Worm (Caenorhabditis elegans) whole organism, young adult: Measurements from ENCODE around the gene nhr-13.

Experiments used
- B0261.1 ChIP-seq: sonication (generic microtip); optimal IDR thresholded peaks from 2 replicates; lab custom pipeline; 2016; ENCODE audit warnings: mild to moderate bottlenecking, missing genetic modification characterization, moderate library complexity, missing compliant biosample characterization
- F23B12.7 ChIP-seq: sonication (generic microtip); optimal IDR thresholded peaks from 2 replicates; lab custom pipeline; 2017; ENCODE audit warnings: missing genetic modification characterization, mild to moderate bottlenecking, missing compliant biosample characterization, antibody characterized with exemption, moderate library complexity; ENCODE audit not compliant: insufficient read depth
- F39B2.1 ChIP-seq: fragments of 200-800 bp; sonication (Bioruptor generic); IDR thresholded peaks from 2 replicates; pipeline ENCODE4 v1.3.6; 2022; ENCODE audit warnings: missing genetic modification reagents, missing genetic modification characterization, missing compliant biosample characterization
- F52B5.7 ChIP-seq: sonication (generic microtip); optimal IDR thresholded peaks from 2 replicates; lab custom pipeline; 2016; ENCODE audit warnings: mild to moderate bottlenecking, missing genetic modification characterization, missing compliant biosample characterization
- Y53F4B.3 ChIP-seq: fragments of 200-800 bp; sonication (Bioruptor generic); IDR thresholded peaks from 2 replicates; pipeline ENCODE4 v1.3.6; 2022; ENCODE audit warnings: missing genetic modification reagents, missing genetic modification characterization, missing compliant biosample characterization
- Y79H2A.3 ChIP-seq: fragments of 200-800 bp; sonication (Bioruptor generic); conservative IDR thresholded peaks from 2 replicates; pipeline ENCODE4 v1.3.6; 2022; ENCODE audit warnings: missing genetic modification reagents, missing genetic modification characterization, missing compliant biosample characterization
- akir-1 ChIP-seq: fragments of 200-800 bp; sonication (Bioruptor generic); optimal IDR thresholded peaks from 2 replicates; lab custom pipeline; 2018; ENCODE audit warnings: mild to moderate bottlenecking, missing genetic modification characterization, moderate library complexity, missing compliant biosample characterization
- aptf-2 ChIP-seq: fragments of 200-800 bp; sonication (Bioruptor generic); conservative IDR thresholded peaks from 2 replicates; pipeline ENCODE4 v1.3.6; 2022; ENCODE audit warnings: missing genetic modification reagents, missing genetic modification characterization, missing compliant biosample characterization
- aptf-3 ChIP-seq: fragments of 200-800 bp; sonication (Bioruptor generic); IDR thresholded peaks from 2 replicates; pipeline ENCODE4 v1.3.6; 2022; ENCODE audit warnings: missing genetic modification characterization, missing compliant biosample characterization
- attf-5 ChIP-seq: fragments of 200-800 bp; sonication (Bioruptor generic); optimal IDR thresholded peaks from 2 replicates; lab custom pipeline; 2018; ENCODE audit warnings: mild to moderate bottlenecking, missing genetic modification characterization, missing compliant biosample characterization
- attf-6 ChIP-seq: fragments of 200-800 bp; sonication (Bioruptor generic); IDR thresholded peaks from 2 replicates; pipeline ENCODE4 v1.3.6; 2022; ENCODE audit warnings: missing genetic modification reagents, missing genetic modification characterization, missing compliant biosample characterization
- bed-2 ChIP-seq: fragments of 200-800 bp; sonication (Bioruptor generic); IDR thresholded peaks from 2 replicates; pipeline ENCODE4 v1.3.6; 2022; ENCODE audit warnings: missing genetic modification reagents, missing genetic modification characterization, missing compliant biosample characterization
- cebp-1 ChIP-seq, 2 experiments: fragments of 200-800 bp in 1 of 2; sonication (Bioruptor generic) in 1 of 2; sonication (generic microtip) in 1 of 2; IDR thresholded peaks in 1 of 2; optimal IDR thresholded peaks in 1 of 2; 2 replicates each; pipeline versions ENCODE4 v1.3.6 to Lab custom; 2017 to 2022; ENCODE audit warnings: missing compliant biosample characterization in 2 of 2, missing genetic modification characterization in 2 of 2, mild to moderate bottlenecking in 1 of 2, missing genetic modification reagents in 1 of 2, moderate library complexity in 1 of 2
- ceh-58 ChIP-seq: fragments of 200-800 bp; sonication (Bioruptor generic); IDR thresholded peaks from 2 replicates; pipeline ENCODE4 v1.3.6; 2022; ENCODE audit warnings: missing genetic modification characterization, missing compliant biosample characterization
- ceh-79 ChIP-seq: sonication (generic microtip); optimal IDR thresholded peaks from 2 replicates; lab custom pipeline; 2017; ENCODE audit warnings: mild to moderate bottlenecking, missing genetic modification characterization, missing compliant biosample characterization
- die-1 ChIP-seq: sonication (generic microtip); optimal IDR thresholded peaks from 2 replicates; lab custom pipeline; 2016; ENCODE audit warnings: missing genotype, mild to moderate bottlenecking, missing genetic modification characterization, missing compliant biosample characterization
- dox-1 ChIP-seq: fragments of 200-800 bp; sonication (Bioruptor generic); IDR thresholded peaks from 2 replicates; pipeline ENCODE4 v1.3.6; 2022; ENCODE audit warnings: missing genetic modification reagents, missing genetic modification characterization, missing compliant biosample characterization
- dpl-1 ChIP-seq: fragments of 150-350 bp; optimal IDR thresholded peaks from 2 replicates; lab custom pipeline; 2014; ENCODE audit warnings: missing biosample characterization, missing genetic modification reagents, missing genetic modification characterization
- egrh-3 ChIP-seq: fragments of 200-800 bp; sonication (Bioruptor generic); IDR thresholded peaks from 2 replicates; pipeline ENCODE4 v1.3.6; 2022; ENCODE audit warnings: missing genetic modification reagents, missing genetic modification characterization, missing compliant biosample characterization
- ekl-4 ChIP-seq: fragments of 200-800 bp; sonication (Bioruptor generic); IDR thresholded peaks from 2 replicates; pipeline ENCODE4 v1.3.6; 2022; ENCODE audit warnings: missing genetic modification reagents, missing genetic modification characterization, missing compliant biosample characterization
- hmg-1.2 ChIP-seq: fragments of 200-800 bp; sonication (Bioruptor generic); IDR thresholded peaks from 2 replicates; pipeline ENCODE4 v1.3.6; 2022; ENCODE audit warnings: missing genetic modification reagents, missing genetic modification characterization, missing compliant biosample characterization
- hsf-1 ChIP-seq: fragments of 200-800 bp; sonication (Bioruptor generic); IDR thresholded peaks from 2 replicates; pipeline ENCODE4 v1.3.6; 2022; ENCODE audit warnings: missing genetic modification reagents, missing genetic modification characterization, missing compliant biosample characterization
- nhr-80 ChIP-seq: sonication (generic microtip); optimal IDR thresholded peaks from 2 replicates; lab custom pipeline; 2016; ENCODE audit warnings: missing genetic modification characterization, missing compliant biosample characterization
- nhr-90 ChIP-seq: sonication (generic microtip); optimal IDR thresholded peaks from 2 replicates; lab custom pipeline; 2016; ENCODE audit warnings: missing genotype, mild to moderate bottlenecking, missing genetic modification characterization, missing compliant biosample characterization
- repo-1 ChIP-seq: sonication (generic microtip); optimal IDR thresholded peaks from 2 replicates; lab custom pipeline; 2017; ENCODE audit warnings: mild to moderate bottlenecking, missing genetic modification characterization, missing compliant biosample characterization
- sdz-38 ChIP-seq: sonication (generic microtip); optimal IDR thresholded peaks from 2 replicates; lab custom pipeline; 2016; ENCODE audit warnings: missing genotype, missing genetic modification characterization, missing compliant biosample characterization
- sea-2 ChIP-seq: fragments of 200-800 bp; sonication (Bioruptor generic); IDR thresholded peaks from 2 replicates; pipeline ENCODE4 v1.3.6; 2022; ENCODE audit warnings: missing genetic modification characterization, missing compliant biosample characterization
- snpc-3.4 ChIP-seq: sonication (generic microtip); optimal IDR thresholded peaks from 2 replicates; lab custom pipeline; 2017; ENCODE audit warnings: missing genetic modification characterization, mild to moderate bottlenecking, missing compliant biosample characterization, antibody characterized with exemption, moderate library complexity, missing genotype, missing genetic modification reagents
- snpc-4 ChIP-seq, 5 experiments: fragments of 150-350 bp in 1 of 5; sonication (generic microtip) in 4 of 5; optimal IDR thresholded peaks; 2 replicates each; lab custom pipeline; 2014 to 2018; ENCODE audit warnings: missing genetic modification characterization in 5 of 5, missing biosample characterization in 3 of 5, antibody characterized with exemption in 2 of 5, mild to moderate bottlenecking in 2 of 5, missing compliant biosample characterization in 2 of 5, missing genotype in 2 of 5, moderate library complexity in 2 of 5, missing genetic modification reagents in 1 of 5
- somi-1 ChIP-seq: fragments of 200-800 bp; sonication (Bioruptor generic); optimal IDR thresholded peaks from 2 replicates; lab custom pipeline; 2018; ENCODE audit warnings: mild to moderate bottlenecking, missing genetic modification characterization, missing compliant biosample characterization
- unc-62 ChIP-seq: fragments of 150-350 bp; optimal IDR thresholded peaks from 2 replicates; lab custom pipeline; 2014; ENCODE audit warnings: missing biosample characterization, missing genetic modification reagents, missing genetic modification characterization
- zfh-2 ChIP-seq: fragments of 200-800 bp; sonication (Bioruptor generic); conservative IDR thresholded peaks from 2 replicates; pipeline ENCODE4 v1.3.6; 2022; ENCODE audit warnings: missing genetic modification reagents, missing genetic modification characterization, missing compliant biosample characterization

The nhr-13 gene

ce11 chrV:2211936-2212335, 19.7 kb downstream of the nhr-13 start, which contains the start of gene nhr-133:
Gene nhr-133 (minus strand): TSS chrV:2212118.
- TF ChIP-seq ceh-79 (tag; lab: Kevin White, UChicago) (no peak), ekl-4 (GFP tag; lab: Robert Waterston, UW) (no peak), attf-5 (GFP tag; lab: Kevin White, UChicago) (no peak), snpc-3.4 (tag; lab: Kevin White, UChicago) (no peak), akir-1 (GFP tag; lab: Kevin White, UChicago) (no peak), F52B5.7 (tag; lab: Kevin White, UChicago) (no peak), zfh-2 (GFP tag; lab: Robert Waterston, UW) (peak; percentile 47; the same call in 1 of the 2 replicates), attf-6 (GFP tag; lab: Robert Waterston, UW) (no peak), B0261.1 (tag; lab: Kevin White, UChicago) (no peak), hmg-1.2 (GFP tag; lab: Robert Waterston, UW) (peak; percentile 43; the same call in 1 of the 2 replicates), snpc-4 (GFP tag; optimal IDR thresholded peaks at IDR 0.05; lab: Kevin White, UChicago) (no peak), snpc-4 (tag; optimal IDR thresholded peaks at IDR 0.05; lab: Kevin White, UChicago) (no peak), nhr-80 (tag; lab: Kevin White, UChicago) (peak; percentile 16), hsf-1 (no peak), bed-2 (GFP tag; lab: Robert Waterston, UW) (no peak), Y53F4B.3 (no peak), sea-2 (GFP tag; lab: Robert Waterston, UW) (no peak), somi-1 (GFP tag; lab: Kevin White, UChicago) (no peak), dox-1 (GFP tag; lab: Robert Waterston, UW) (no peak), egrh-3 (no peak), unc-62 (GFP tag; lab: Kevin White, UChicago) (no peak), repo-1 (no peak), nhr-90 (tag; lab: Kevin White, UChicago) (no peak), ceh-58 (GFP tag; lab: Robert Waterston, UW) (no peak), die-1 (tag; lab: Kevin White, UChicago) (no peak), Y79H2A.3 (no peak)

ce11 chrV:2214428-2215038, 22.2 kb downstream of the nhr-13 start, which contains the start of gene nhr-184:
Gene nhr-184 (minus strand): TSS chrV:2214478.
- TF ChIP-seq attf-5 (GFP tag; lab: Kevin White, UChicago) (peak; percentile 8), nhr-80 (tag; lab: Kevin White, UChicago) (peak; percentile 7), ekl-4 (GFP tag; lab: Robert Waterston, UW) (no peak), dpl-1 (GFP tag; lab: Kevin White, UChicago) (no peak), cebp-1 (GFP tag; IDR thresholded peaks at IDR 0.05; lab: Robert Waterston, UW) (no peak), cebp-1 (tag; optimal IDR thresholded peaks at IDR 0.05; lab: Kevin White, UChicago) (peak; percentile 52), aptf-2 (no peak), aptf-3 (GFP tag; lab: Robert Waterston, UW) (no peak), hmg-1.2 (GFP tag; lab: Robert Waterston, UW) (peak; percentile 36; the same call in 1 of the 2 replicates)

- TF ChIP-seq F39B2.1 (GFP tag; lab: Robert Waterston, UW) (no peak), F23B12.7 (no peak), zfh-2 (GFP tag; lab: Robert Waterston, UW) (no peak), sdz-38 (tag; lab: Kevin White, UChicago) (no peak)
These were observed 23.1 kb downstream of the nhr-13 start, which contains the start of gene nstp-8 for ce11 chrV:2215352-2215751. Gene nstp-8 (plus strand): TSS chrV:2215652.
